Fruit fly (Drosophila melanogaster): ENCODE measurements around the gene Eip78C.
A peak's percentile ranks its signal among the peaks of the same experiment; 100 is the strongest.

Gene Eip78C

dm6 chr3L:21280996-21281691 lies 54.7 kb downstream of the Eip78C start, which contains the start of gene ppl (continued):
- no peak for TF ChIP-seq grn (GFP tag; optimal IDR thresholded peaks at IDR 0.05)
- no peak for TF ChIP-seq CG8944 (GFP tag; optimal IDR thresholded peaks at IDR 0.05)
- TF ChIP-seq HLH4C (GFP tag; IDR thresholded peaks at IDR 0.05; ENCODE audit: partially characterized antibody) = peak; percentile 70
- no peak for TF ChIP-seq HLH3B (GFP tag; IDR thresholded peaks at IDR 0.05)
- no peak for TF ChIP-seq CG7271 (tag; optimal IDR thresholded peaks at IDR 0.05)
- TF ChIP-seq Blimp-1 (GFP tag; optimal IDR thresholded peaks at IDR 0.05) = no peak
- TF ChIP-seq slp2 (GFP tag; optimal IDR thresholded peaks at IDR 0.05) = no peak
- TF ChIP-seq Sox100B (GFP tag; optimal IDR thresholded peaks at IDR 0.05) = peak; percentile 9
- TF ChIP-seq CG18619 (GFP tag; optimal IDR thresholded peaks at IDR 0.05) = no peak
- TF ChIP-seq p53 (GFP tag; optimal IDR thresholded peaks at IDR 0.05) = no peak
- peak; percentile 51 for TF ChIP-seq row (GFP tag; IDR thresholded peaks at IDR 0.05)
- TF ChIP-seq CG14667 (GFP tag; IDR thresholded peaks at IDR 0.05) = no peak
- TF ChIP-seq CG7357 (GFP tag; IDR thresholded peaks at IDR 0.05) = no peak
- no peak for TF ChIP-seq CG3847 (GFP tag; IDR thresholded peaks at IDR 0.05)
- TF ChIP-seq CG4328 (GFP tag; optimal IDR thresholded peaks at IDR 0.05) = no peak
- TF ChIP-seq CG11085 (GFP tag; IDR thresholded peaks at IDR 0.05) = no peak
- no peak for TF ChIP-seq ash1 (GFP tag; optimal IDR thresholded peaks at IDR 0.05)
- peak; percentile 31; the same call in 1 of the 2 replicates for TF ChIP-seq vvl (GFP tag; IDR thresholded peaks at IDR 0.05)
- TF ChIP-seq jigr1 (GFP tag; IDR thresholded peaks at IDR 0.05) = no peak
- no peak for TF ChIP-seq CG12744 (GFP tag; optimal IDR thresholded peaks at IDR 0.05)
- TF ChIP-seq H15 (GFP tag; IDR thresholded peaks at IDR 0.05) = no peak
- TF ChIP-seq Lhr (GFP tag; optimal IDR thresholded peaks at IDR 0.05) = no peak
- no peak for TF ChIP-seq fru (optimal IDR thresholded peaks at IDR 0.05)
- TF ChIP-seq CG33557 (GFP tag; optimal IDR thresholded peaks at IDR 0.05) = no peak
- no peak for TF ChIP-seq PHDP (tag; optimal IDR thresholded peaks at IDR 0.05)
- TF ChIP-seq Lim3 (GFP tag; IDR thresholded peaks at IDR 0.05) = no peak
- TF ChIP-seq Sry-δ (GFP tag; optimal IDR thresholded peaks at IDR 0.05) = peak; percentile 77
- no peak for TF ChIP-seq mirr (GFP tag; optimal IDR thresholded peaks at IDR 0.05)
- no peak for TF ChIP-seq Antp (GFP tag; optimal IDR thresholded peaks at IDR 0.05)
- TF ChIP-seq vfl (GFP tag; optimal IDR thresholded peaks at IDR 0.05) = no peak
- no peak for TF ChIP-seq prd (optimal IDR thresholded peaks at IDR 0.05)
- no peak for TF ChIP-seq prd (GFP tag; IDR thresholded peaks at IDR 0.05)
- no peak for TF ChIP-seq sisA (GFP tag; IDR thresholded peaks at IDR 0.05)
- no peak for TF ChIP-seq nau (GFP tag; optimal IDR thresholded peaks at IDR 0.05)
- no peak for TF ChIP-seq Dek (tag; optimal IDR thresholded peaks at IDR 0.05)
- TF ChIP-seq sob (GFP tag; IDR thresholded peaks at IDR 0.05) = no peak
- no peak for TF ChIP-seq Poxn (GFP tag; IDR thresholded peaks at IDR 0.05)
- peak; percentile 9 for TF ChIP-seq CG10147 (GFP tag; optimal IDR thresholded peaks at IDR 0.05)
- peak; percentile 60; the same call in 1 of the 2 replicates for TF ChIP-seq amos (GFP tag; IDR thresholded peaks at IDR 0.05; ENCODE audit: partially characterized antibody)
- TF ChIP-seq mld (GFP tag; IDR thresholded peaks at IDR 0.05; ENCODE audit: partially characterized antibody) = no peak
- TF ChIP-seq CG3726 (GFP tag; IDR thresholded peaks at IDR 0.05) = no peak
- no peak for TF ChIP-seq Neu2 (GFP tag; optimal IDR thresholded peaks at IDR 0.05; ENCODE audit: borderline replicate concordance)
- no peak for TF ChIP-seq disco-r (GFP tag; optimal IDR thresholded peaks at IDR 0.05)
- no peak for TF ChIP-seq CG7745 (tag; optimal IDR thresholded peaks at IDR 0.05)
- TF ChIP-seq CG10274 (GFP tag; optimal IDR thresholded peaks at IDR 0.05) = no peak
- TF ChIP-seq vnd (GFP tag; IDR thresholded peaks at IDR 0.05; ENCODE audit: partially characterized antibody) = peak; percentile 48; the same call in 2 of the 3 replicates
- no peak for TF ChIP-seq en (GFP tag; optimal IDR thresholded peaks at IDR 0.05)
- TF ChIP-seq CG6254 (GFP tag; optimal IDR thresholded peaks at IDR 0.05) = no peak
- TF ChIP-seq CG9727 (GFP tag; optimal IDR thresholded peaks at IDR 0.05) = peak; percentile 21
- TF ChIP-seq CG1233 (GFP tag; optimal IDR thresholded peaks at IDR 0.05) = no peak
- no peak for TF ChIP-seq CG18764 (GFP tag; optimal IDR thresholded peaks at IDR 0.05)

All from whole organism, embryonic.